Worm (Caenorhabditis elegans) whole organism, L4 larva: ENCODE results near the gene srbc-61.
"Not testable (repeated sequence)": the region's sequence is repeated elsewhere in the genome, so short reads cannot be mapped to it uniquely, and the experiment has no call there.

ENCODE experiments used
- F10B5.3 ChIP-seq: sonication (generic microtip); optimal IDR thresholded peaks from 2 replicates; lab custom pipeline; 2016; ENCODE audit warnings: mild to moderate bottlenecking, missing genetic modification characterization, missing compliant biosample characterization
- F37D6.2 ChIP-seq: sonication (generic microtip); optimal IDR thresholded peaks from 2 replicates; lab custom pipeline; 2016; ENCODE audit warnings: mild to moderate bottlenecking, missing genetic modification characterization, missing compliant biosample characterization
- R02D3.7 ChIP-seq: fragments of 150-350 bp; sonication (generic microtip); optimal IDR thresholded peaks from 3 replicates; lab custom pipeline; 2014; ENCODE audit warnings: missing biosample characterization, missing genetic modification characterization
- Y105C5A.15 ChIP-seq: fragments of 200-800 bp; sonication (Bioruptor generic); IDR thresholded peaks from 2 replicates; pipeline ENCODE4 v1.3.6; 2022; ENCODE audit warnings: missing genetic modification characterization, missing compliant biosample characterization
- Y5F2A.4 ChIP-seq: fragments of 200-800 bp; sonication (Bioruptor generic); optimal IDR thresholded peaks from 2 replicates; lab custom pipeline; 2018; ENCODE audit warnings: mild to moderate bottlenecking, missing genetic modification characterization, missing compliant biosample characterization
- ZK337.2 ChIP-seq: fragments of 200-800 bp; sonication (Bioruptor generic); IDR thresholded peaks from 2 replicates; pipeline ENCODE4 v1.3.6; 2022; ENCODE audit warnings: missing genetic modification reagents, missing genetic modification characterization, missing compliant biosample characterization
- ZK546.5 ChIP-seq, 2 experiments: sonication (generic microtip); optimal IDR thresholded peaks; 2 replicates each; lab custom pipeline; 2017; ENCODE audit warnings: missing biosample characterization in 2 of 2, missing genetic modification characterization in 2 of 2
- aha-1 ChIP-seq: fragments of 150-350 bp; peaks from one replicate; lab custom pipeline; 2014; ENCODE audit warnings: missing biosample characterization, missing genetic modification characterization
- ama-1 ChIP-seq: fragments of 150-350 bp; optimal IDR thresholded peaks from 2 replicates; lab custom pipeline; 2014; ENCODE audit warnings: inconsistent platforms, mixed read lengths
- attf-4 ChIP-seq: sonication (generic microtip); optimal IDR thresholded peaks from 3 replicates; lab custom pipeline; 2017; ENCODE audit warnings: missing biosample characterization, missing genetic modification characterization
- ceh-20 ChIP-seq: fragments of 200-800 bp; sonication (Bioruptor generic); IDR thresholded peaks from 2 replicates; pipeline ENCODE4 v1.3.6; 2022; ENCODE audit warnings: missing genetic modification reagents, missing genetic modification characterization, missing compliant biosample characterization
- ceh-62 ChIP-seq: sonication (generic microtip); optimal IDR thresholded peaks from 2 replicates; lab custom pipeline; 2017; ENCODE audit warnings: missing biosample characterization, missing genetic modification characterization
- ceh-82 ChIP-seq: sonication (generic microtip); optimal IDR thresholded peaks from 2 replicates; lab custom pipeline; 2017; ENCODE audit warnings: missing biosample characterization, missing genetic modification characterization
- daf-16 ChIP-seq, 3 experiments: sonication (generic microtip); optimal IDR thresholded peaks; 2 replicates each; lab custom pipeline; 2016 to 2017; ENCODE audit warnings: missing genetic modification characterization in 3 of 3, missing genetic modification reagents in 3 of 3, mild to moderate bottlenecking in 2 of 3, missing compliant biosample characterization in 2 of 3, missing biosample characterization in 1 of 3, moderate library complexity in 1 of 3
- daf-19 ChIP-seq: fragments of 200-800 bp; sonication (Bioruptor generic); conservative IDR thresholded peaks from 2 replicates; pipeline ENCODE4 v1.3.6; 2022; ENCODE audit warnings: missing genetic modification characterization, missing compliant biosample characterization
- dmd-6 ChIP-seq: fragments of 200-800 bp; sonication (Bioruptor generic); IDR thresholded peaks from 2 replicates; pipeline ENCODE4 v1.3.6; 2022; ENCODE audit warnings: missing genetic modification reagents, missing genetic modification characterization, missing compliant biosample characterization
- dmd-8 ChIP-seq: fragments of 200-800 bp; sonication (Bioruptor generic); IDR thresholded peaks from 2 replicates; pipeline ENCODE4 v1.3.6; 2022; ENCODE audit warnings: missing genetic modification characterization, missing compliant biosample characterization
- dpl-1 ChIP-seq: fragments of 150-350 bp; optimal IDR thresholded peaks from 2 replicates; lab custom pipeline; 2014; ENCODE audit warnings: missing biosample characterization, missing genetic modification reagents, missing genetic modification characterization
- egl-27 ChIP-seq: sonication (generic microtip); optimal IDR thresholded peaks from 3 replicates; lab custom pipeline; 2017; ENCODE audit warnings: missing biosample characterization, missing genetic modification reagents, missing genetic modification characterization
- hlh-30 ChIP-seq: sonication (generic microtip); optimal IDR thresholded peaks from 2 replicates; lab custom pipeline; 2017; ENCODE audit warnings: antibody characterized with exemption, mild to moderate bottlenecking, missing genetic modification characterization, missing compliant biosample characterization; ENCODE audit not compliant: insufficient read depth
- lim-7 ChIP-seq: fragments of 200-800 bp; sonication (Bioruptor generic); IDR thresholded peaks from 2 replicates; pipeline ENCODE4 v1.3.6; 2022; ENCODE audit warnings: missing genetic modification characterization, missing compliant biosample characterization
- lin-13 ChIP-seq: fragments of 150-350 bp; optimal IDR thresholded peaks from 2 replicates; lab custom pipeline; 2014; ENCODE audit warnings: missing biosample characterization, missing genetic modification reagents, missing genetic modification characterization
- lin-15B ChIP-seq: fragments of 150-350 bp; sonication (generic microtip); optimal IDR thresholded peaks from 3 replicates; lab custom pipeline; 2014; ENCODE audit warnings: missing biosample characterization, missing genetic modification characterization
- lin-29 ChIP-seq: fragments of 200-800 bp; sonication (Bioruptor generic); IDR thresholded peaks from 2 replicates; pipeline ENCODE4 v1.3.6; 2022; ENCODE audit warnings: missing genetic modification reagents, missing genetic modification characterization, missing compliant biosample characterization
- lin-39 ChIP-seq: fragments of 150-350 bp; optimal IDR thresholded peaks from 2 replicates; lab custom pipeline; 2014; ENCODE audit warnings: missing biosample characterization, missing genetic modification reagents, missing genetic modification characterization
- mdl-1 ChIP-seq, 2 experiments: fragments of 150-350 bp in 1 of 2; sonication (generic microtip) in 1 of 2; optimal IDR thresholded peaks; 2 replicates each; lab custom pipeline; 2014 to 2017; ENCODE audit warnings: missing biosample characterization in 2 of 2, missing genetic modification characterization in 2 of 2
- nhr-25 ChIP-seq: sonication (generic microtip); optimal IDR thresholded peaks from 2 replicates; lab custom pipeline; 2017; ENCODE audit warnings: missing genetic modification characterization, mild to moderate bottlenecking, missing compliant biosample characterization, antibody characterized with exemption, moderate library complexity, borderline replicate concordance; ENCODE audit not compliant: insufficient read depth
- nhr-28 ChIP-seq: fragments of 150-350 bp; optimal IDR thresholded peaks from 2 replicates; lab custom pipeline; 2014; ENCODE audit warnings: missing biosample characterization, missing genetic modification characterization
- nhr-6 ChIP-seq: fragments of 150-350 bp; optimal IDR thresholded peaks from 2 replicates; lab custom pipeline; 2014; ENCODE audit warnings: missing biosample characterization, missing genetic modification characterization
- nhr-76 ChIP-seq: fragments of 150-350 bp; optimal IDR thresholded peaks from 2 replicates; lab custom pipeline; 2014; ENCODE audit warnings: missing biosample characterization, missing genetic modification characterization
- pha-4 ChIP-seq, 2 experiments: fragments of 150-350 bp in 1 of 2; fragments of 200-800 bp in 1 of 2; sonication (Bioruptor generic) in 1 of 2; IDR thresholded peaks in 1 of 2; optimal IDR thresholded peaks in 1 of 2; 2 replicates each; pipeline versions ENCODE4 v1.3.6 to Lab custom; 2014 to 2022; ENCODE audit warnings: missing genetic modification characterization in 2 of 2, missing genetic modification reagents in 2 of 2, missing biosample characterization in 1 of 2, missing compliant biosample characterization in 1 of 2
- php-3 ChIP-seq: fragments of 200-800 bp; sonication (Bioruptor generic); IDR thresholded peaks from 2 replicates; pipeline ENCODE4 v1.3.6; 2022; ENCODE audit warnings: missing genetic modification reagents, missing genetic modification characterization, missing compliant biosample characterization
- sdz-12 ChIP-seq: fragments of 200-800 bp; sonication (Bioruptor generic); optimal IDR thresholded peaks from 2 replicates; lab custom pipeline; 2018; ENCODE audit warnings: mild to moderate bottlenecking, missing genetic modification characterization, missing compliant biosample characterization
- snpc-1.2 ChIP-seq: fragments of 200-800 bp; sonication (Bioruptor generic); IDR thresholded peaks from 2 replicates; pipeline ENCODE4 v1.3.6; 2022; ENCODE audit warnings: missing genetic modification reagents, missing genetic modification characterization, missing compliant biosample characterization
- tag-97 ChIP-seq: fragments of 200-800 bp; sonication (Bioruptor generic); IDR thresholded peaks from 2 replicates; pipeline ENCODE4 v1.3.6; 2022; ENCODE audit warnings: missing genetic modification characterization, missing compliant biosample characterization
- tra-1 ChIP-seq: fragments of 200-800 bp; sonication (Bioruptor generic); IDR thresholded peaks from 2 replicates; pipeline ENCODE4 v1.3.6; 2022; ENCODE audit warnings: missing genetic modification reagents, missing genetic modification characterization, missing compliant biosample characterization
- unc-130 ChIP-seq: sonication (generic microtip); optimal IDR thresholded peaks from 2 replicates; lab custom pipeline; 2016; ENCODE audit warnings: missing genetic modification reagents, missing genetic modification characterization, missing compliant biosample characterization
- unc-39 ChIP-seq: sonication (generic microtip); optimal IDR thresholded peaks from 2 replicates; lab custom pipeline; 2017; ENCODE audit warnings: missing biosample characterization, missing genetic modification characterization
- unc-62 ChIP-seq, 3 experiments: fragments of 150-350 bp in 1 of 3; sonication (generic microtip); optimal IDR thresholded peaks in 2 of 3; peaks in 1 of 3; 1 replicate in 1 of 3; 2 replicates in 2 of 3; lab custom pipeline; 2014 to 2017; ENCODE audit warnings: missing biosample characterization in 3 of 3, missing genetic modification characterization in 3 of 3, missing genetic modification reagents in 3 of 3, missing genotype in 1 of 3

Gene srbc-61

ce11 chrV:17449836-17450235, 26.8 kb upstream of the srbc-61 start:
- TF ChIP-seq aha-1, result peak; percentile 90
- no peak for TF ChIP-seq lin-29 (GFP tag; lab: Robert Waterston, UW)
- no peak for TF ChIP-seq nhr-6 (tag; lab: Kevin White, UChicago)
- TF ChIP-seq egl-27 (tag; lab: Kevin White, UChicago), result no peak
- TF ChIP-seq unc-62 (GFP tag; optimal IDR thresholded peaks at IDR 0.05 in 1 of 2; lab: Kevin White, UChicago), result no peak
- no peak for TF ChIP-seq unc-62 (tag; optimal IDR thresholded peaks at IDR 0.05; lab: Kevin White, UChicago)

DNA sequence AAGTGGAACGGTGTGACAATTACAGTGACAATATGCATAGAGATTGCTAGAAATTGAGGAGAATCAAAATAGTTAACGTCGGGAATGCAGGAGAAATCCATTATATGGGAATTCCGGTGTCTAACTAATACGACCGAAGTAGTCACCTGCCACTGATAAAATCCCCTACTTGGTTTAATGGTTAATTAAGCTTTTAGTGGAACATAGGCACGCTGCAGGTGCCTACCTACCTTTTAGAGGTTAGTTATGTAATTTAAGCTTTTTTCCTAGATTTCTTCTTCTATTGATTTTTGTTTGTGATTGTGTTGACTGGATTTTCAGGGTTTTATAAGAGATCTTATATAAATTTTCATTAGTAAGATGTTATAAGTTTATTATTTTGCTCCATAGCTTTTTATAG, 20.4 kb upstream of the srbc-61 start, which contains the start of gene srh-203:
Gene srh-203, minus strand, starts transcription at position 101 of the 400 bp plus-strand sequence.
- TF ChIP-seq unc-62 (GFP tag; optimal IDR thresholded peaks at IDR 0.05 in 1 of 2; lab: Kevin White, UChicago), result peak in 1 of 2 experiments; percentile 17
- TF ChIP-seq unc-62 (tag; optimal IDR thresholded peaks at IDR 0.05; lab: Kevin White, UChicago), result not testable (repeated sequence)
- TF ChIP-seq, all 104 proteins: peak for 1; not testable (repeated sequence) for 103

- no peak for TF ChIP-seq lin-13 (GFP tag; lab: Kevin White, UChicago)
- TF ChIP-seq tra-1 (GFP tag; lab: Robert Waterston, UW), result no peak
- no peak for TF ChIP-seq ceh-62
- no peak for TF ChIP-seq daf-19 (GFP tag; lab: Robert Waterston, UW)
- no peak for TF ChIP-seq lin-39 (tag; lab: Kevin White, UChicago)
- no peak for TF ChIP-seq daf-16 (GFP tag; optimal IDR thresholded peaks at IDR 0.05; lab: Kevin White, UChicago)
- no peak for TF ChIP-seq daf-16 (tag; optimal IDR thresholded peaks at IDR 0.05; lab: Kevin White, UChicago)
- no peak for TF ChIP-seq dpl-1 (GFP tag; lab: Kevin White, UChicago)
- no peak for TF ChIP-seq lim-7
- no peak for TF ChIP-seq Y5F2A.4 (GFP tag; lab: Kevin White, UChicago)
- no peak for TF ChIP-seq unc-130 (GFP tag; lab: Kevin White, UChicago)
These were observed 18.5 kb upstream of the srbc-61 start, which contains the start of gene str-200 for ce11 chrV:17458069-17458468. str-200 (minus strand) TSS chrV:17458169.

DNA sequence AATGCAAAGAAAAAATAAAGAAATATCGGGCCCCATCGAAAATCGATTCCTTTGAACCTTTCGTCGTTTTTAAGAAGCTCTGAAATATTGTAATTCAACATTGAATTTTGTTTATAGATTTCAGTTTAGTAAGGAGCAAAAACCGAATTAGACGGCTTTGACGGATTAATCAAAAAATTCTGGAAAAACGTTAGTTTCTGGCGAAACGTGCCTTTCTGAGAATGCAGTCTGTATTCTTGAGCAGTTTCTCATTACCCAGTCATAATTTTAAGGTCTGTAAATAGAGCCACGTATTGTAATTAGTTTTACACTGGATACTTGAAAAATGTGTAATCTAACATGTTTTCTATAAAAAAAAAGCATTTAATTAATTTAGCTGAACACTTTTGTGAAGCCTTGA, 16.5 kb upstream of the srbc-61 start, which contains the start of gene srz-48:
Gene srz-48, minus strand, starts transcription at position 101 of the 400 bp plus-strand sequence.
- no peak for TF ChIP-seq snpc-1.2 (GFP tag; lab: Robert Waterston, UW)
- no peak for TF ChIP-seq ama-1 (lab: Kevin White, UChicago)
- no peak for TF ChIP-seq lin-15B (tag; lab: Kevin White, UChicago)
- no peak for TF ChIP-seq tag-97 (GFP tag; lab: Robert Waterston, UW)
- no peak for TF ChIP-seq Y105C5A.15 (GFP tag; lab: Robert Waterston, UW)
- TF ChIP-seq php-3 (GFP tag; lab: Robert Waterston, UW), result no peak
- TF ChIP-seq hlh-30 (tag; lab: Kevin White, UChicago), result no peak
- TF ChIP-seq R02D3.7 (tag; lab: Kevin White, UChicago), result no peak
- TF ChIP-seq sdz-12 (GFP tag; lab: Kevin White, UChicago), result no peak
- no peak for TF ChIP-seq nhr-6 (tag; lab: Kevin White, UChicago)
- TF ChIP-seq ZK337.2, result no peak
- TF ChIP-seq F37D6.2 (tag; lab: Kevin White, UChicago), result no peak
- TF ChIP-seq ceh-62, result no peak
- no peak for TF ChIP-seq unc-39 (tag; lab: Kevin White, UChicago)

DNA sequence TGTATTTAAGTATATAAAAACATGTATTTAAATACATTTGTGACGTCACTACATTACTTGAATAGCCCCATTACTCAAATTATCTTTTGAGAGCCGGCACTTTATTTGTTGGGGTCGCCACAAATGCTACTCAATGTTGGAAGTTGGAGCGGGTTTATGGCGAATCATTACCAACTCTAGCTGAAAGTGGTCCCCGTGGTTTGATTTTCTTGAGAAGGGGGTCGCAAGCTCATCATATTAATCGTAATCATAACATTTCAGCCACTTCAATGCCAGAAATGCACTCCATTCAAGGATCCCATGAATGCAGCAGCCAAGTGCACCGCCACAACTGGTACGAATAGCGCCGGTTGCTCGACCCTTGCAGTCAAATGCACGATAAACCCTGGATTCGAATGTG, 12.3 kb upstream of the srbc-61 start, which contains the start of gene F20E11.7:
Gene F20E11.7, plus strand, starts transcription at position 301 of the 400 bp plus-strand sequence.
- TF ChIP-seq F10B5.3 (tag; lab: Kevin White, UChicago); nhr-76; ceh-20 (GFP tag; lab: Robert Waterston, UW): not testable (repeated sequence)

ce11 chrV:17466751-17467150, 9.8 kb upstream of the srbc-61 start, which contains the start of gene srw-72:
srw-72 (plus strand) TSS chrV:17467051.
- TF ChIP-seq ceh-82 (tag; lab: Kevin White, UChicago) (no peak), ceh-20 (GFP tag; lab: Robert Waterston, UW) (no peak), lin-15B (tag; lab: Kevin White, UChicago) (no peak), hlh-30 (tag; lab: Kevin White, UChicago) (no peak), ZK546.5 (tag; optimal IDR thresholded peaks at IDR 0.05; lab: Kevin White, UChicago) (no peak), attf-4 (tag; lab: Kevin White, UChicago) (no peak), dmd-6 (GFP tag; lab: Robert Waterston, UW) (no peak), nhr-28 (tag; lab: Kevin White, UChicago) (no peak), mdl-1 (tag; optimal IDR thresholded peaks at IDR 0.05; lab: Kevin White, UChicago) (no peak), nhr-25 (tag; lab: Kevin White, UChicago) (no peak), F10B5.3 (tag; lab: Kevin White, UChicago) (no peak), lin-29 (GFP tag; lab: Robert Waterston, UW) (no peak), dmd-8 (GFP tag; lab: Robert Waterston, UW) (no peak), pha-4 (GFP tag; IDR thresholded peaks at IDR 0.05; lab: Robert Waterston, UW) (no peak), pha-4 (tag; optimal IDR thresholded peaks at IDR 0.05; lab: Kevin White, UChicago) (no peak)
